Worm (Caenorhabditis elegans): Measurements from ENCODE around the gene snf-5.

Gene snf-5

ce11 chrII:12816412-12817146 lies 49.0 kb downstream of the snf-5 start, which contains the start of gene acl-7:
acl-7 (minus strand) TSS chrII:12816462.
- TF ChIP-seq him-1 (tag; optimal IDR thresholded peaks at IDR 0.05) (no peak), W03F9.2 (tag; optimal IDR thresholded peaks at IDR 0.05) (no peak), dao-5 (tag; optimal IDR thresholded peaks at IDR 0.05) (no peak)

ce11 chrII:12813253-12813652 lies 52.3 kb downstream of the snf-5 start:
- no peak for TF ChIP-seq W03F9.2 (tag; optimal IDR thresholded peaks at IDR 0.05)
- no peak for TF ChIP-seq dao-5 (tag; optimal IDR thresholded peaks at IDR 0.05)
- no peak for TF ChIP-seq him-1 (tag; optimal IDR thresholded peaks at IDR 0.05)
